Fruit fly (Drosophila melanogaster): ENCODE measurements around the gene Gli.

dm6 chr2L:15751259-15751555 is 11.4 kb downstream of the Gli start:
- TF ChIP-seq CTCF (optimal IDR thresholded peaks at IDR 0.05): no peak
- no peak for TF ChIP-seq CG8478 (optimal IDR thresholded peaks at IDR 0.05)

All from S2 (cell line).